Worm (Caenorhabditis elegans) whole organism, mixed stage, embryonic: ENCODE data around the gene B0222.1.

ENCODE experiments used
- blmp-1 ChIP-seq: fragments of 150-350 bp; optimal IDR thresholded peaks from 2 replicates; lab custom pipeline; 2014; ENCODE audit warnings: missing biosample characterization, missing genetic modification characterization
- drap-1 ChIP-seq: fragments of 200-800 bp; sonication (Bioruptor generic); optimal IDR thresholded peaks from 3 replicates; lab custom pipeline; 2018; ENCODE audit warnings: mild to moderate bottlenecking, missing genetic modification characterization, missing compliant biosample characterization
- elt-1 ChIP-seq: sonication (generic microtip); optimal IDR thresholded peaks from 2 replicates; lab custom pipeline; 2017; ENCODE audit warnings: missing genetic modification characterization, mild to moderate bottlenecking, missing compliant biosample characterization, antibody characterized with exemption, moderate library complexity, borderline replicate concordance; ENCODE audit not compliant: insufficient read depth
- elt-3 ChIP-seq: fragments of 150-350 bp; optimal IDR thresholded peaks from 2 replicates; lab custom pipeline; 2014; ENCODE audit warnings: missing biosample characterization, missing genetic modification characterization
- lin-13 ChIP-seq: fragments of 150-350 bp; optimal IDR thresholded peaks from 2 replicates; lab custom pipeline; 2014; ENCODE audit warnings: missing biosample characterization, missing genetic modification characterization
- mab-5 ChIP-seq: fragments of 150-350 bp; optimal IDR thresholded peaks from 2 replicates; lab custom pipeline; 2014; ENCODE audit warnings: missing biosample characterization, missing genetic modification characterization
- mep-1 ChIP-seq: fragments of 150-350 bp; optimal IDR thresholded peaks from 2 replicates; lab custom pipeline; 2017; ENCODE audit warnings: missing biosample characterization, missing genetic modification reagents, missing genetic modification characterization, inconsistent platforms
- nhr-2 ChIP-seq: fragments of 150-350 bp; optimal IDR thresholded peaks from 2 replicates; lab custom pipeline; 2014; ENCODE audit warnings: missing biosample characterization, missing genetic modification characterization
- nhr-76 ChIP-seq: sonication (generic microtip); optimal IDR thresholded peaks from 2 replicates; lab custom pipeline; 2017; ENCODE audit warnings: missing biosample characterization, missing genetic modification characterization
- snpc-4 ChIP-seq: fragments of 150-350 bp; optimal IDR thresholded peaks from 2 replicates; lab custom pipeline; 2014; ENCODE audit warnings: missing biosample characterization, missing genetic modification characterization
- unc-39 ChIP-seq: fragments of 150-350 bp; optimal IDR thresholded peaks from 2 replicates; lab custom pipeline; 2014; ENCODE audit warnings: missing biosample characterization, missing genetic modification characterization
- unc-62 ChIP-seq: fragments of 150-350 bp; optimal IDR thresholded peaks from 2 replicates; lab custom pipeline; 2014; ENCODE audit warnings: missing biosample characterization, missing genetic modification reagents, missing genetic modification characterization
- ztf-11 ChIP-seq: fragments of 150-350 bp; optimal IDR thresholded peaks from 2 replicates; lab custom pipeline; 2014; ENCODE audit warnings: missing biosample characterization, missing genetic modification characterization

DNA sequence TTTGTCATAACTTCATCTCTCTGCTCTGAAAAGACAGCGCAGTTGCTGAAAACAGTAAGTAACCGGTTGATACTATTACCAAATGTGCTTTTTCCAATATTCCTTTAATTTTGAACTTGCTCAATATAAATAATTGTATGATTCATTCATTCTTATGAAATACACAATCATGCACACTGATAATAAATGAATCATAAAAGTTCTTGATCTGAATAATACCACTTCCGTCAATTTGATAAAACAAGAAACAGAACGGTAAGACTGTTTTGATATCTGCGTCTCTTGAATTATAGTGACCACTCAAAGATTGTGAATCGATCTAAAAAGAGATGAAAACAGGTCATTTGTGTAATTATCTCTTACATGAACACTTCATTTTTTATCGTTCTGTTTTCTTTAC, 7.7 kb upstream of the B0222.1 start, which contains the start of gene F21C10.4:
- TF ChIP-seq elt-3 (tag; lab: Kevin White, UChicago) = no peak
- no peak for TF ChIP-seq unc-39 (tag; lab: Kevin White, UChicago)
- TF ChIP-seq elt-1 (tag; lab: Kevin White, UChicago) = no peak
- no peak for TF ChIP-seq blmp-1 (tag; lab: Kevin White, UChicago)
- no peak for TF ChIP-seq mep-1 (tag; lab: Kevin White, UChicago)
- TF ChIP-seq nhr-2 (tag; lab: Kevin White, UChicago) = no peak
- no peak for TF ChIP-seq mab-5 (tag; lab: Kevin White, UChicago)
- TF ChIP-seq snpc-4 = no peak
- no peak for TF ChIP-seq drap-1 (GFP tag; lab: Kevin White, UChicago)
- no peak for TF ChIP-seq unc-62
- no peak for TF ChIP-seq nhr-76 (tag; lab: Kevin White, UChicago)
- no peak for TF ChIP-seq lin-13 (tag; lab: Kevin White, UChicago)
- no peak for TF ChIP-seq ztf-11 (tag; lab: Kevin White, UChicago)
